Worm (Caenorhabditis elegans): ENCODE data around the gene orc-2.

ce11 chrII:10857077-10857476 lies 16.7 kb upstream of the orc-2 start, which contains the start of gene M106.7:
- TF ChIP-seq unc-39 (tag; optimal IDR thresholded peaks at IDR 0.05) (no peak), mdl-1 (tag; optimal IDR thresholded peaks at IDR 0.05) (no peak), ztf-11 (tag; optimal IDR thresholded peaks at IDR 0.05) (no peak), blmp-1 (tag; optimal IDR thresholded peaks at IDR 0.05; ENCODE audit: insufficient read depth) (no peak), alr-1 (tag; optimal IDR thresholded peaks at IDR 0.05) (no peak), nhr-237 (tag; optimal IDR thresholded peaks at IDR 0.05) (no peak), nhr-23 (tag; optimal IDR thresholded peaks at IDR 0.05) (no peak), ZK546.5 (tag; optimal IDR thresholded peaks at IDR 0.05) (no peak), lin-11 (tag; optimal IDR thresholded peaks at IDR 0.05) (no peak), lsy-2 (tag; optimal IDR thresholded peaks at IDR 0.05) (no peak), unc-62 (GFP tag; optimal IDR thresholded peaks at IDR 0.05) (no peak), dmd-4 (tag; optimal IDR thresholded peaks at IDR 0.05) (no peak), nhr-11 (tag; optimal IDR thresholded peaks at IDR 0.05) (no peak), ceh-82 (tag; optimal IDR thresholded peaks at IDR 0.05) (no peak)
